Worm (Caenorhabditis elegans) whole organism, L1 larva: ENCODE results near the gene lis-1.

Experiments used
- ets-5 ChIP-seq: fragments of 200-800 bp; sonication (Bioruptor generic); IDR thresholded peaks from 2 replicates; pipeline ENCODE4 v1.3.6; 2022; ENCODE audit warnings: missing genetic modification characterization, missing compliant biosample characterization
- fkh-10 ChIP-seq: sonication (generic microtip); optimal IDR thresholded peaks from 2 replicates; lab custom pipeline; 2017; ENCODE audit warnings: missing biosample characterization, missing genetic modification reagents, missing genetic modification characterization
- grh-1 ChIP-seq: fragments of 200-800 bp; sonication (Bioruptor generic); IDR thresholded peaks from 2 replicates; pipeline ENCODE4 v1.3.6; 2022; ENCODE audit warnings: missing genetic modification reagents, missing genetic modification characterization, missing compliant biosample characterization
- lsy-2 ChIP-seq, 2 experiments: fragments of 150-350 bp; optimal IDR thresholded peaks; 2 replicates each; lab custom pipeline; 2014; ENCODE audit warnings: missing biosample characterization in 2 of 2, missing genetic modification characterization in 2 of 2
- mdl-1 ChIP-seq, 2 experiments: fragments of 150-350 bp; optimal IDR thresholded peaks; 2 replicates each; lab custom pipeline; 2014 to 2017; ENCODE audit warnings: missing biosample characterization in 2 of 2, missing genetic modification characterization in 2 of 2, inconsistent platforms in 1 of 2
- nhr-76 ChIP-seq: sonication (generic microtip); optimal IDR thresholded peaks from 2 replicates; lab custom pipeline; 2017; ENCODE audit warnings: missing biosample characterization, missing genetic modification characterization
- nhr-90 ChIP-seq: sonication (generic microtip); optimal IDR thresholded peaks from 2 replicates; lab custom pipeline; 2016; ENCODE audit warnings: mild to moderate bottlenecking, missing genetic modification characterization, missing compliant biosample characterization; ENCODE audit not compliant: poor library complexity

DNA sequence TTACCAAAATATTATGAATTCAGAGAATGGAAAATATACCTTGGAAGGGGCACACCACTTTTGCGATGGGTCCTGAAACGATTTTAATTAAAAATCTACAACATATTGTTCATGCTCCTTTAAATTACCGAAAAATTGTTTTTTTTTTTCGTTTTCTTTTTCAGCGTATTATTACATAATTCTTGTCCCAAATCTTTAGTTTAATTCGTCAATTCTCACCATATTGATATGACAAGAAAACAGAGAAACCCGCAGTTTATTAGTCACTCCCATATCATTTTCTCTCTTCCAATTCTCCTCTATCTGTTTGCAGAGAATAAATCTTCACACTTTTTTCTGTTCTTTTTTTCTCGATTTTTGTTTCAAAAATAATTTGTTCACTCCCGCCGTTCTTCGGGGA lies 18.8 kb upstream of the lis-1 start, which contains the start of gene F11F1.1:
- TF ChIP-seq ets-5 (GFP tag; lab: Robert Waterston, UW) = no peak
- TF ChIP-seq grh-1 = no peak
- no peak for TF ChIP-seq nhr-76
- TF ChIP-seq fkh-10 (GFP tag; lab: Kevin White, UChicago) = no peak
- no peak for TF ChIP-seq mdl-1 (tag; optimal IDR thresholded peaks at IDR 0.05; lab: Kevin White, UChicago)
- TF ChIP-seq lsy-2 (tag; optimal IDR thresholded peaks at IDR 0.05; lab: Kevin White, UChicago) = no peak
- TF ChIP-seq nhr-90 (tag; lab: Kevin White, UChicago) = no peak
